Worm (Caenorhabditis elegans) whole organism, L2 larva: ENCODE results near the gene F40G9.19.

ENCODE experiments used
- alr-1 ChIP-seq: fragments of 150-350 bp; optimal IDR thresholded peaks from 2 replicates; lab custom pipeline; 2014; ENCODE audit warnings: missing biosample characterization, missing genetic modification characterization
- ceh-16 ChIP-seq: fragments of 150-350 bp; optimal IDR thresholded peaks from 2 replicates; lab custom pipeline; 2014; ENCODE audit warnings: missing biosample characterization, missing genetic modification characterization
- egl-27 ChIP-seq: sonication (generic microtip); optimal IDR thresholded peaks from 3 replicates; lab custom pipeline; 2017; ENCODE audit warnings: missing biosample characterization, missing genetic modification reagents, missing genetic modification characterization
- lin-39 ChIP-seq: fragments of 150-350 bp; optimal IDR thresholded peaks from 2 replicates; lab custom pipeline; 2014; ENCODE audit warnings: missing biosample characterization, missing genetic modification reagents, missing genetic modification characterization
- nhr-11 ChIP-seq: fragments of 150-350 bp; optimal IDR thresholded peaks from 2 replicates; lab custom pipeline; 2014; ENCODE audit warnings: missing biosample characterization, missing genetic modification characterization
- nhr-25 ChIP-seq: fragments of 150-350 bp; sonication (generic microtip); optimal IDR thresholded peaks from 3 replicates; lab custom pipeline; 2014; ENCODE audit warnings: missing biosample characterization, missing genetic modification characterization

- no peak for TF ChIP-seq nhr-11 (tag; lab: Kevin White, UChicago)
- no peak for TF ChIP-seq ceh-16
- no peak for TF ChIP-seq alr-1 (tag; lab: Kevin White, UChicago)
- TF ChIP-seq nhr-25: no peak
- TF ChIP-seq egl-27 (tag; lab: Kevin White, UChicago): no peak
- TF ChIP-seq lin-39: no peak
Measured at ce11 chrIII:156645-157044, 17.0 kb upstream of the F40G9.19 start, which contains the start of the genes zig-13 and ver-1.
